Worm (Caenorhabditis elegans): ENCODE measurements around the gene abce-1.

Gene abce-1

ce11 chrIII:13187773-13188172 lies 34.2 kb downstream of the abce-1 start (continued):
- no peak for TF ChIP-seq nhr-23 (tag; optimal IDR thresholded peaks at IDR 0.05)
- TF ChIP-seq nhr-10 (tag; optimal IDR thresholded peaks at IDR 0.05) = no peak
- TF ChIP-seq ceh-16 (tag; optimal IDR thresholded peaks at IDR 0.05) = no peak
- peak; percentile 48 for TF ChIP-seq nhr-25 (tag; optimal IDR thresholded peaks at IDR 0.05)
- no peak for TF ChIP-seq zag-1 (tag; optimal IDR thresholded peaks at IDR 0.05)
- no peak for TF ChIP-seq mbf-1 (tag; optimal IDR thresholded peaks at IDR 0.05)
- no peak for TF ChIP-seq nhr-12 (tag; optimal IDR thresholded peaks at IDR 0.05)
- peak; percentile 12 for TF ChIP-seq fos-1 (tag; optimal IDR thresholded peaks at IDR 0.05)

ce11 chrIII:13201079-13201478 lies 47.5 kb downstream of the abce-1 start:
- TF ChIP-seq skn-1 (tag; optimal IDR thresholded peaks at IDR 0.05) = no peak
- no peak for TF ChIP-seq ztf-11 (tag; optimal IDR thresholded peaks at IDR 0.05)
- TF ChIP-seq elt-3 (tag; optimal IDR thresholded peaks at IDR 0.05) = no peak
- no peak for TF ChIP-seq mab-5 (tag; optimal IDR thresholded peaks at IDR 0.05)
- TF ChIP-seq nhr-11 (tag; optimal IDR thresholded peaks at IDR 0.05) = no peak
- TF ChIP-seq lin-39 (tag; optimal IDR thresholded peaks at IDR 0.05) = no peak
- no peak for TF ChIP-seq elt-1 (tag; optimal IDR thresholded peaks at IDR 0.05)
- TF ChIP-seq Y55F3AM.14 (GFP tag; optimal IDR thresholded peaks at IDR 0.05) = no peak
- TF ChIP-seq aly-2 (tag; optimal IDR thresholded peaks at IDR 0.05) = no peak
- no peak for TF ChIP-seq nhr-21 (tag; optimal IDR thresholded peaks at IDR 0.05)
- no peak for TF ChIP-seq mdl-1 (tag; optimal IDR thresholded peaks at IDR 0.05)
- no peak for TF ChIP-seq nhr-6 (tag; optimal IDR thresholded peaks at IDR 0.05)
- TF ChIP-seq sma-9 (GFP tag; optimal IDR thresholded peaks at IDR 0.05) = no peak
- TF ChIP-seq sma-9 (tag; optimal IDR thresholded peaks at IDR 0.05) = no peak

- TF ChIP-seq mbf-1 (tag; optimal IDR thresholded peaks at IDR 0.05) = no peak
- no peak for TF ChIP-seq unc-39 (tag; optimal IDR thresholded peaks at IDR 0.05)
- TF ChIP-seq nhr-6 (tag; optimal IDR thresholded peaks at IDR 0.05) = no peak
- TF ChIP-seq F13H6.1 (tag; optimal IDR thresholded peaks at IDR 0.05) = no peak
- no peak for TF ChIP-seq blmp-1 (tag; optimal IDR thresholded peaks at IDR 0.05; ENCODE audit: insufficient read depth)
- no peak for TF ChIP-seq nhr-237 (tag; optimal IDR thresholded peaks at IDR 0.05)
- no peak for TF ChIP-seq zag-1 (tag; optimal IDR thresholded peaks at IDR 0.05)
- no peak for TF ChIP-seq nhr-21 (tag; optimal IDR thresholded peaks at IDR 0.05)
- TF ChIP-seq sma-3 (GFP tag; optimal IDR thresholded peaks at IDR 0.05) = no peak
- TF ChIP-seq fos-1 (tag; optimal IDR thresholded peaks at IDR 0.05) = no peak
- no peak for TF ChIP-seq ceh-16 (tag; optimal IDR thresholded peaks at IDR 0.05)
- no peak for TF ChIP-seq ceh-82 (tag; optimal IDR thresholded peaks at IDR 0.05)
- TF ChIP-seq nhr-10 (tag; optimal IDR thresholded peaks at IDR 0.05) = no peak
- TF ChIP-seq unc-55 (GFP tag; optimal IDR thresholded peaks at IDR 0.05) = no peak
- TF ChIP-seq ama-1 (optimal IDR thresholded peaks at IDR 0.05) = no peak
- no peak for TF ChIP-seq unc-62 (GFP tag; optimal IDR thresholded peaks at IDR 0.05)
- no peak for TF ChIP-seq crh-2 (tag; optimal IDR thresholded peaks at IDR 0.05)
- no peak for TF ChIP-seq lin-39 (tag; optimal IDR thresholded peaks at IDR 0.05)
- TF ChIP-seq dmd-4 (tag; optimal IDR thresholded peaks at IDR 0.05) = no peak
- no peak for TF ChIP-seq ztf-11 (tag; optimal IDR thresholded peaks at IDR 0.05)
Observed at ce11 chrIII:13201901-13202300, 48.3 kb downstream of the abce-1 start.

- TF ChIP-seq mab-5 (tag; optimal IDR thresholded peaks at IDR 0.05) = no peak
Observed at ce11 chrIII:13204682-13205081, 51.1 kb downstream of the abce-1 start, which contains the start of gene Y39E4B.11. TSS of gene Y39E4B.11 (plus strand) at chrIII:13204982.

- TF ChIP-seq ama-1 (optimal IDR thresholded peaks at IDR 0.05) = no peak
- TF ChIP-seq sma-9 (GFP tag; optimal IDR thresholded peaks at IDR 0.05) = no peak
- no peak for TF ChIP-seq sma-9 (tag; optimal IDR thresholded peaks at IDR 0.05)
- no peak for TF ChIP-seq nhr-23 (tag; optimal IDR thresholded peaks at IDR 0.05)
- no peak for TF ChIP-seq nhr-77 (tag; optimal IDR thresholded peaks at IDR 0.05)
- TF ChIP-seq ztf-4 (tag; optimal IDR thresholded peaks at IDR 0.05) = no peak
- no peak for TF ChIP-seq elt-1 (tag; optimal IDR thresholded peaks at IDR 0.05)
- TF ChIP-seq aly-2 (tag; optimal IDR thresholded peaks at IDR 0.05) = no peak
- no peak for TF ChIP-seq unc-55 (GFP tag; optimal IDR thresholded peaks at IDR 0.05)
- TF ChIP-seq C34F6.9 (tag; optimal IDR thresholded peaks at IDR 0.05) = no peak
- no peak for TF ChIP-seq sem-4 (tag; optimal IDR thresholded peaks at IDR 0.05)
- TF ChIP-seq Y55F3AM.14 (GFP tag; optimal IDR thresholded peaks at IDR 0.05) = no peak
- TF ChIP-seq alr-1 (tag; optimal IDR thresholded peaks at IDR 0.05) = no peak
- TF ChIP-seq lin-39 (tag; optimal IDR thresholded peaks at IDR 0.05) = no peak
- TF ChIP-seq ZK546.5 (tag; optimal IDR thresholded peaks at IDR 0.05) = no peak
Observed at ce11 chrIII:13208978-13209377, 55.4 kb downstream of the abce-1 start.
